Worm (Caenorhabditis elegans) whole organism, L1 larva: ENCODE measurements around the gene mtg-1.

Source experiments
- C04F5.9 ChIP-seq: sonication (generic microtip); optimal IDR thresholded peaks from 2 replicates; lab custom pipeline; 2016; ENCODE audit warnings: missing genetic modification characterization, missing compliant biosample characterization
- C16A3.4 ChIP-seq: fragments of 150-350 bp; optimal IDR thresholded peaks from 2 replicates; lab custom pipeline; 2014; ENCODE audit warnings: missing biosample characterization, missing genetic modification characterization
- F16B12.6 ChIP-seq: fragments of 150-350 bp; optimal IDR thresholded peaks from 2 replicates; lab custom pipeline; 2014; ENCODE audit warnings: missing biosample characterization, missing genetic modification characterization
- Y116A8C.19 ChIP-seq: sonication (generic microtip); optimal IDR thresholded peaks from 2 replicates; lab custom pipeline; 2016; ENCODE audit warnings: missing compliant biosample characterization, missing genetic modification characterization, borderline replicate concordance
- ama-1 ChIP-seq: fragments of 150-350 bp; optimal IDR thresholded peaks from 2 replicates; lab custom pipeline; 2014
- blmp-1 ChIP-seq: fragments of 150-350 bp; optimal IDR thresholded peaks from 2 replicates; lab custom pipeline; 2014; ENCODE audit warnings: missing biosample characterization, missing genetic modification characterization
- ceh-63 ChIP-seq: fragments of 200-800 bp; sonication (Bioruptor generic); optimal IDR thresholded peaks from 2 replicates; lab custom pipeline; 2018; ENCODE audit warnings: mild to moderate bottlenecking, missing genetic modification characterization, missing compliant biosample characterization
- ceh-8 ChIP-seq: fragments of 200-800 bp; sonication (Bioruptor generic); optimal IDR thresholded peaks from 2 replicates; lab custom pipeline; 2018; ENCODE audit warnings: mild to moderate bottlenecking, missing genetic modification characterization, moderate library complexity, missing compliant biosample characterization
- ceh-88 ChIP-seq: fragments of 200-800 bp; sonication (Bioruptor generic); IDR thresholded peaks from 2 replicates; pipeline ENCODE4 v1.3.6; 2022; ENCODE audit warnings: missing genetic modification characterization, missing compliant biosample characterization
- ceh-90 ChIP-seq: sonication (generic microtip); optimal IDR thresholded peaks from 2 replicates; lab custom pipeline; 2016; ENCODE audit warnings: missing genetic modification characterization, missing compliant biosample characterization
- ces-1 ChIP-seq: fragments of 150-350 bp; optimal IDR thresholded peaks from 2 replicates; lab custom pipeline; 2014; ENCODE audit warnings: missing biosample characterization, missing genetic modification reagents, missing genetic modification characterization
- dsc-1 ChIP-seq: sonication (generic microtip); optimal IDR thresholded peaks from 2 replicates; lab custom pipeline; 2016; ENCODE audit warnings: mild to moderate bottlenecking, missing genetic modification characterization, missing compliant biosample characterization
- efl-1 ChIP-seq, 4 experiments: fragments of 150-350 bp; optimal IDR thresholded peaks in 3 of 4; peaks in 1 of 4; 1 replicate in 1 of 4; 2 replicates in 3 of 4; lab custom pipeline; 2014; ENCODE audit warnings: missing biosample characterization in 2 of 4, missing genetic modification characterization in 2 of 4, missing genetic modification reagents in 2 of 4
- efl-3 ChIP-seq: fragments of 200-800 bp; sonication (Bioruptor generic); optimal IDR thresholded peaks from 2 replicates; lab custom pipeline; 2018; ENCODE audit warnings: mild to moderate bottlenecking, missing genetic modification characterization, missing compliant biosample characterization
- egl-13 ChIP-seq: sonication (generic microtip); optimal IDR thresholded peaks from 2 replicates; lab custom pipeline; 2016; ENCODE audit warnings: missing genotype, missing genetic modification reagents, missing genetic modification characterization, missing compliant biosample characterization
- elt-3 ChIP-seq, 6 experiments: fragments of 150-350 bp in 1 of 6; sonication (generic microtip); optimal IDR thresholded peaks; 2 replicates each; lab custom pipeline; 2017 to 2018; ENCODE audit warnings: missing biosample characterization in 6 of 6, missing genetic modification characterization in 6 of 6, inconsistent platforms in 1 of 6
- ets-5 ChIP-seq: fragments of 200-800 bp; sonication (Bioruptor generic); IDR thresholded peaks from 2 replicates; pipeline ENCODE4 v1.3.6; 2022; ENCODE audit warnings: missing genetic modification characterization, missing compliant biosample characterization
- fkh-8 ChIP-seq: sonication (generic microtip); optimal IDR thresholded peaks from 2 replicates; lab custom pipeline; 2016; ENCODE audit warnings: mild to moderate bottlenecking, missing genetic modification characterization, missing compliant biosample characterization
- grh-1 ChIP-seq: fragments of 200-800 bp; sonication (Bioruptor generic); IDR thresholded peaks from 2 replicates; pipeline ENCODE4 v1.3.6; 2022; ENCODE audit warnings: missing genetic modification reagents, missing genetic modification characterization, missing compliant biosample characterization
- hlh-17 ChIP-seq: fragments of 200-800 bp; sonication (Bioruptor generic); optimal IDR thresholded peaks from 2 replicates; lab custom pipeline; 2018; ENCODE audit warnings: missing genetic modification characterization, mild to moderate bottlenecking, missing compliant biosample characterization, moderate library complexity, borderline replicate concordance
- hlh-4 ChIP-seq: sonication (generic microtip); optimal IDR thresholded peaks from 2 replicates; lab custom pipeline; 2016; ENCODE audit warnings: mild to moderate bottlenecking, missing genetic modification characterization, missing compliant biosample characterization
- hpl-2 ChIP-seq: fragments of 150-350 bp; optimal IDR thresholded peaks from 2 replicates; lab custom pipeline; 2014; ENCODE audit warnings: missing biosample characterization, missing genetic modification reagents, missing genetic modification characterization
- irx-1 ChIP-seq: sonication (generic microtip); optimal IDR thresholded peaks from 2 replicates; lab custom pipeline; 2016; ENCODE audit warnings: missing genetic modification characterization, missing compliant biosample characterization
- lin-13 ChIP-seq: fragments of 150-350 bp; optimal IDR thresholded peaks from 2 replicates; lab custom pipeline; 2014; ENCODE audit warnings: missing biosample characterization, missing genetic modification reagents, missing genetic modification characterization
- lin-14 ChIP-seq: fragments of 200-800 bp; sonication (Bioruptor generic); optimal IDR thresholded peaks from 2 replicates; lab custom pipeline; 2018; ENCODE audit warnings: mild to moderate bottlenecking, missing genetic modification characterization, moderate library complexity, missing compliant biosample characterization
- lin-15B ChIP-seq: fragments of 150-350 bp; sonication (generic microtip); optimal IDR thresholded peaks from 3 replicates; lab custom pipeline; 2014; ENCODE audit warnings: missing biosample characterization, missing genetic modification characterization
- lin-35 ChIP-seq, 2 experiments: fragments of 150-350 bp; optimal IDR thresholded peaks; 2 replicates each; lab custom pipeline; 2014; ENCODE audit warnings: missing biosample characterization in 2 of 2, missing genetic modification characterization in 2 of 2, missing genetic modification reagents in 2 of 2
- lir-3 ChIP-seq: sonication (generic microtip); optimal IDR thresholded peaks from 2 replicates; lab custom pipeline; 2016; ENCODE audit warnings: mild to moderate bottlenecking, missing genetic modification characterization, moderate library complexity, missing compliant biosample characterization; ENCODE audit not compliant: poor library complexity
- lsy-2 ChIP-seq, 2 experiments: fragments of 150-350 bp; optimal IDR thresholded peaks; 2 replicates each; lab custom pipeline; 2014; ENCODE audit warnings: missing biosample characterization in 2 of 2, missing genetic modification characterization in 2 of 2
- mab-9 ChIP-seq: fragments of 200-800 bp; sonication (Bioruptor generic); IDR thresholded peaks from 2 replicates; pipeline ENCODE4 v1.3.6; 2022; ENCODE audit warnings: missing genetic modification reagents, missing genetic modification characterization, missing compliant biosample characterization
- mdl-1 ChIP-seq, 2 experiments: fragments of 150-350 bp; optimal IDR thresholded peaks; 2 replicates each; lab custom pipeline; 2014 to 2017; ENCODE audit warnings: missing biosample characterization in 2 of 2, missing genetic modification characterization in 2 of 2, inconsistent platforms in 1 of 2
- mef-2 ChIP-seq: fragments of 150-350 bp; optimal IDR thresholded peaks from 2 replicates; lab custom pipeline; 2014; ENCODE audit warnings: missing biosample characterization, missing genetic modification characterization
- mep-1 ChIP-seq: fragments of 150-350 bp; optimal IDR thresholded peaks from 2 replicates; lab custom pipeline; 2014; ENCODE audit warnings: missing biosample characterization, missing genetic modification characterization
- nhr-19 ChIP-seq: fragments of 200-800 bp; sonication (Bioruptor generic); conservative IDR thresholded peaks from 2 replicates; pipeline ENCODE4 v1.3.6; 2022; ENCODE audit warnings: missing genetic modification characterization, missing compliant biosample characterization
- nhr-20 ChIP-seq: sonication (generic microtip); optimal IDR thresholded peaks from 2 replicates; lab custom pipeline; 2016; ENCODE audit warnings: mild to moderate bottlenecking, missing genetic modification characterization, missing compliant biosample characterization
- nhr-237 ChIP-seq: fragments of 150-350 bp; optimal IDR thresholded peaks from 2 replicates; lab custom pipeline; 2014; ENCODE audit warnings: missing biosample characterization, missing genetic modification characterization
- nhr-47 ChIP-seq: sonication (generic microtip); optimal IDR thresholded peaks from 2 replicates; lab custom pipeline; 2016; ENCODE audit warnings: mild to moderate bottlenecking, missing genetic modification characterization, moderate library complexity, missing compliant biosample characterization
- nhr-77 ChIP-seq: fragments of 150-350 bp; optimal IDR thresholded peaks from 2 replicates; lab custom pipeline; 2014; ENCODE audit warnings: missing biosample characterization, missing genetic modification characterization
- nhr-84 ChIP-seq: sonication (generic microtip); optimal IDR thresholded peaks from 2 replicates; lab custom pipeline; 2017; ENCODE audit warnings: missing biosample characterization, missing genetic modification characterization
- nhr-90 ChIP-seq: sonication (generic microtip); optimal IDR thresholded peaks from 2 replicates; lab custom pipeline; 2016; ENCODE audit warnings: mild to moderate bottlenecking, missing genetic modification characterization, missing compliant biosample characterization; ENCODE audit not compliant: poor library complexity
- pag-3 ChIP-seq: sonication (generic microtip); optimal IDR thresholded peaks from 2 replicates; lab custom pipeline; 2017; ENCODE audit warnings: missing genetic modification characterization, mild to moderate bottlenecking, missing compliant biosample characterization, antibody characterized with exemption, borderline replicate concordance; ENCODE audit not compliant: insufficient read depth
- pqm-1 ChIP-seq: sonication (generic microtip); optimal IDR thresholded peaks from 3 replicates; lab custom pipeline; 2017; ENCODE audit warnings: missing biosample characterization, missing genetic modification characterization
- skn-1 ChIP-seq: fragments of 150-350 bp; optimal IDR thresholded peaks from 2 replicates; lab custom pipeline; 2014; ENCODE audit warnings: missing biosample characterization, missing genetic modification characterization
- sptf-1 ChIP-seq: fragments of 150-350 bp; optimal IDR thresholded peaks from 2 replicates; lab custom pipeline; 2014; ENCODE audit warnings: missing biosample characterization, missing genetic modification characterization
- tbx-2 ChIP-seq: sonication (generic microtip); optimal IDR thresholded peaks from 2 replicates; lab custom pipeline; 2016; ENCODE audit warnings: missing genetic modification characterization, missing compliant biosample characterization
- tlp-1 ChIP-seq: fragments of 150-350 bp; optimal IDR thresholded peaks from 2 replicates; lab custom pipeline; 2014; ENCODE audit warnings: missing biosample characterization, missing genetic modification characterization
- unc-30 ChIP-seq: sonication (generic microtip); optimal IDR thresholded peaks from 2 replicates; lab custom pipeline; 2017; ENCODE audit warnings: missing biosample characterization, missing genetic modification characterization
- unc-62 ChIP-seq: fragments of 150-350 bp; optimal IDR thresholded peaks from 2 replicates; lab custom pipeline; 2014; ENCODE audit warnings: missing biosample characterization, missing genetic modification reagents, missing genetic modification characterization
- unc-86 ChIP-seq: sonication (generic microtip); optimal IDR thresholded peaks from 2 replicates; lab custom pipeline; 2016; ENCODE audit warnings: missing genetic modification characterization, missing compliant biosample characterization
- vab-15 ChIP-seq: sonication (generic microtip); optimal IDR thresholded peaks from 2 replicates; lab custom pipeline; 2017; ENCODE audit warnings: missing genotype, mild to moderate bottlenecking, missing genetic modification characterization, missing compliant biosample characterization
- zag-1 ChIP-seq: fragments of 150-350 bp; optimal IDR thresholded peaks from 2 replicates; lab custom pipeline; 2014; ENCODE audit warnings: missing biosample characterization, missing genetic modification characterization
- zip-4 ChIP-seq: fragments of 200-800 bp; sonication (Bioruptor generic); optimal IDR thresholded peaks from 2 replicates; lab custom pipeline; 2018; ENCODE audit warnings: mild to moderate bottlenecking, missing genetic modification characterization, moderate library complexity, missing compliant biosample characterization
- ztf-4 ChIP-seq: fragments of 150-350 bp; optimal IDR thresholded peaks from 2 replicates; lab custom pipeline; 2014; ENCODE audit warnings: missing biosample characterization, missing genetic modification characterization

The mtg-1 gene

DNA sequence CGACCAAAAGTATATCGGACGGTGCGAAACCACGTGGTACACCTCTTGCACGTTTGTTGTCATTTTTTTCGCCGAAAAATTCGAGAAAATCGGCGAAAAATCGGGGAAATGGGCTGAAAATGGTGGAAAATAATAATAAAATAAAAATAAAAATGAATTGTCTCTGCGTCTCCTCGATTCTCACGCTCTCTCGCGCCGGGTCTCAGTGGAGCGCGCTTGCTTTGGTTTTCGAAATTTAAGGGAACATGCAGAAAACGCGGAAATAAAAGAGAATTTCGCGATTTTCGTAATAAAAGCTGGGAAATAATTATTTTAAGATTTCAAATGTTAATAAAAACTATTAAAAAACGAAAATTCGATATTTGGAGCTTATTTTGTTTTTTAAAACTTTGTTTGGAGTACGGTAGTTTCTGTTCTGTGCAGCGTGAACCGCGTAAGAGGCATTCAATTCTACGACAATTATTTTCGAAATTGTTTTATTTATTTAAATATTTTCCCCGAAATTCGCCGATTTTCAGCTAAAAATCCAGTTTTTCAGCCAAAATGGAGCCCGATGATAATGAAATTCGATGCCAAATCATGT is 37.6 kb upstream of the mtg-1 start, which contains the start of the genes ave-1 and M01G5.1:
TSS of gene ave-1 (minus strand) at position 113 of the 583 bp plus-strand sequence.
TSS of gene M01G5.1 (plus strand) at position 539 of the 583 bp plus-strand sequence.
- TF ChIP-seq C16A3.4 (no peak), efl-1 (optimal IDR thresholded peaks at IDR 0.05; lab: Kevin White, UChicago) (peak; percentile 46 to 49), efl-1 (GFP tag; optimal IDR thresholded peaks at IDR 0.05 in 1 of 2; lab: Kevin White, UChicago) (peak; percentile 63 to 93), mdl-1 (tag; optimal IDR thresholded peaks at IDR 0.05; lab: Kevin White, UChicago) (no peak), nhr-84 (no peak), irx-1 (no peak), egl-13 (tag; lab: Kevin White, UChicago) (no peak), unc-30 (tag; lab: Kevin White, UChicago) (no peak), lin-35 (GFP tag; optimal IDR thresholded peaks at IDR 0.05; lab: Kevin White, UChicago) (peak; percentile 39 to 49), tbx-2 (tag; lab: Kevin White, UChicago) (peak; percentile 36), lin-13 (GFP tag; lab: Kevin White, UChicago) (peak; percentile 25), nhr-19 (no peak), mep-1 (tag; lab: Kevin White, UChicago) (peak; percentile 71), tlp-1 (no peak), hpl-2 (GFP tag; lab: Kevin White, UChicago) (no peak), ama-1 (lab: Kevin White, UChicago) (no peak), hlh-4 (no peak), C04F5.9 (no peak), fkh-8 (tag; lab: Kevin White, UChicago) (no peak), lin-15B (tag; lab: Kevin White, UChicago) (peak; percentile 22), Y116A8C.19 (no peak), nhr-77 (tag; lab: Kevin White, UChicago) (no peak), ceh-88 (GFP tag; lab: Robert Waterston, UW) (no peak), mab-9 (no peak), ceh-90 (tag; lab: Kevin White, UChicago) (no peak), ceh-63 (GFP tag; lab: Kevin White, UChicago) (no peak), pqm-1 (no peak), ces-1 (GFP tag; lab: Kevin White, UChicago) (no peak), ztf-4 (tag; lab: Kevin White, UChicago) (no peak), nhr-237 (no peak), nhr-20 (tag; lab: Kevin White, UChicago) (no peak), elt-3 (tag; optimal IDR thresholded peaks at IDR 0.05; lab: Kevin White, UChicago) (no peak), efl-3 (no peak), dsc-1 (tag; lab: Kevin White, UChicago) (no peak), F16B12.6 (tag; lab: Kevin White, UChicago) (peak; percentile 41), zag-1 (no peak), lsy-2 (tag; optimal IDR thresholded peaks at IDR 0.05; lab: Kevin White, UChicago) (peak; percentile 65 to 75), sptf-1 (no peak), zip-4 (GFP tag; lab: Kevin White, UChicago) (no peak), grh-1 (GFP tag; lab: Robert Waterston, UW) (no peak), mef-2 (tag; lab: Kevin White, UChicago) (no peak), pag-3 (tag; lab: Kevin White, UChicago) (no peak), nhr-90 (peak; percentile 9), lin-14 (GFP tag; lab: Kevin White, UChicago) (no peak), ets-5 (GFP tag; lab: Robert Waterston, UW) (no peak), lir-3 (tag; lab: Kevin White, UChicago) (no peak), ceh-8 (GFP tag; lab: Kevin White, UChicago) (no peak), hlh-17 (GFP tag; lab: Kevin White, UChicago) (no peak), vab-15 (tag; lab: Kevin White, UChicago) (no peak), skn-1 (tag; lab: Kevin White, UChicago) (peak; percentile 29), nhr-47 (tag; lab: Kevin White, UChicago) (no peak), unc-62 (GFP tag; lab: Kevin White, UChicago) (no peak), unc-86 (tag; lab: Kevin White, UChicago) (no peak), blmp-1 (tag; lab: Kevin White, UChicago) (peak; percentile 24)
